Worm (Caenorhabditis elegans) whole organism, midembryonic: ENCODE data around the gene K10D2.5.

Experiments
- T22C8.4 ChIP-seq: fragments of 200-800 bp; sonication (Bioruptor generic); IDR thresholded peaks from 2 replicates; pipeline ENCODE4 v1.3.6; 2022; ENCODE audit warnings: missing genetic modification characterization, missing compliant biosample characterization
- cog-1 ChIP-seq: sonication (generic microtip); optimal IDR thresholded peaks from 2 replicates; lab custom pipeline; 2016; ENCODE audit warnings: missing genetic modification characterization, missing compliant biosample characterization
- flt-1 ChIP-seq: fragments of 200-800 bp; sonication (Bioruptor generic); IDR thresholded peaks from 2 replicates; pipeline ENCODE4 v1.3.6; 2022; ENCODE audit warnings: missing genetic modification characterization, missing compliant biosample characterization
- klf-2 ChIP-seq: fragments of 200-800 bp; sonication (Bioruptor generic); conservative IDR thresholded peaks from 2 replicates; pipeline ENCODE4 v1.3.6; 2022; ENCODE audit warnings: missing genetic modification reagents, missing genetic modification characterization, missing compliant biosample characterization
- med-1 ChIP-seq: sonication (generic microtip); optimal IDR thresholded peaks from 2 replicates; lab custom pipeline; 2017; ENCODE audit warnings: missing genetic modification characterization, mild to moderate bottlenecking, missing compliant biosample characterization, antibody characterized with exemption, missing genetic modification reagents; ENCODE audit not compliant: insufficient read depth
- ref-1 ChIP-seq: fragments of 200-800 bp; sonication (Bioruptor generic); conservative IDR thresholded peaks from 2 replicates; pipeline ENCODE4 v1.3.6; 2022; ENCODE audit warnings: missing genetic modification reagents, missing genetic modification characterization, missing compliant biosample characterization
- tab-1 ChIP-seq: fragments of 200-800 bp; sonication (Bioruptor generic); IDR thresholded peaks from 2 replicates; pipeline ENCODE4 v1.3.6; 2022; ENCODE audit warnings: missing genetic modification characterization, missing compliant biosample characterization
- ztf-23 ChIP-seq: fragments of 200-800 bp; sonication (Bioruptor generic); IDR thresholded peaks from 2 replicates; pipeline ENCODE4 v1.3.6; 2022; ENCODE audit warnings: missing genetic modification reagents, missing genetic modification characterization, missing compliant biosample characterization

DNA sequence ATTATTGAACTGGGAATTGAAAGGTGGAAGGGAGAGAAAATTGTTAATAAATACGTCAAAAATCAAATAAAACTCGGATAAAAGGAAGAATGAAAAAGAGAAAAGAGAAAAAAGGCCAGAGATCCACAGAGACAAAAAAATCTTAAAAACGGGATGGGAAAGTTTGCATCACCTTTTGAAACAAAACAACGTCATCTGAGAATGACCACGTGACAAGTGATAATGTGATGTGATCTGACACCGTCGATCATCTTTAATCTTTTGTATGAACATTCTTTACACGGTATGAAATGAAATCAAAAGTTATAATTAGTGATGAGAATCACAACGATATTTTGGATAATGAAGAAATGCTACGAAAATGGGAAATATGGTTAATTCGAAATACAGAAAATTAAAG lies 6.8 kb upstream of the K10D2.5 start:
- TF ChIP-seq ref-1 (GFP tag; lab: Robert Waterston, UW), result no peak
- no peak for TF ChIP-seq klf-2 (GFP tag; lab: Robert Waterston, UW)
- no peak for TF ChIP-seq tab-1 (GFP tag; lab: Robert Waterston, UW)
- no peak for TF ChIP-seq ztf-23 (GFP tag; lab: Robert Waterston, UW)
- TF ChIP-seq cog-1, result no peak
- TF ChIP-seq T22C8.4 (GFP tag; lab: Robert Waterston, UW), result no peak
- no peak for TF ChIP-seq med-1
- no peak for TF ChIP-seq flt-1
